Fruit fly (Drosophila melanogaster): Measurements from ENCODE around the gene Apoltp.

Apoltp gene

dm6 chr2L:9633811-9634436 lies at the start of gene Apoltp:
TSS of gene Apoltp (plus strand) at chr2L:9634179.
- TF ChIP-seq CG8301 (tag; optimal IDR thresholded peaks at IDR 0.05) (peak; percentile 69), CG13204 (GFP tag; optimal IDR thresholded peaks at IDR 0.05) (peak; percentile 27), rn (GFP tag; IDR thresholded peaks at IDR 0.05) (peak; percentile 49; the same call in 1 of the 2 replicates), CG32121 (GFP tag; IDR thresholded peaks at IDR 0.05) (peak; percentile 83), CG10348 (GFP tag; IDR thresholded peaks at IDR 0.05) (0 out of 2 replicates have a peak, but pooled peaks have one; percentile 11), Pif1A (GFP tag; optimal IDR thresholded peaks at IDR 0.05) (peak; percentile 77), CG17806 (tag; optimal IDR thresholded peaks at IDR 0.05) (peak; percentile 81), CG14655 (GFP tag; optimal IDR thresholded peaks at IDR 0.05) (peak; percentile 78), Snoo (tag; optimal IDR thresholded peaks at IDR 0.05) (peak; percentile 77), EcR (GFP tag; optimal IDR thresholded peaks at IDR 0.05) (peak; percentile 50), fd96Ca (GFP tag; IDR thresholded peaks at IDR 0.05) (peak; percentile 73), CG4496 (GFP tag; IDR thresholded peaks at IDR 0.05) (peak; percentile 73), CG9948 (tag; optimal IDR thresholded peaks at IDR 0.05) (peak; percentile 60), gl (tag; optimal IDR thresholded peaks at IDR 0.05) (no peak), CG12605 (GFP tag; IDR thresholded peaks at IDR 0.05) (peak; percentile 82), Ets98B (GFP tag; IDR thresholded peaks at IDR 0.05) (peak; percentile 77), CG34367 (tag; optimal IDR thresholded peaks at IDR 0.05) (peak; percentile 27), D1 (tag; optimal IDR thresholded peaks at IDR 0.05) (peak; percentile 59), CG8159 (tag; optimal IDR thresholded peaks at IDR 0.05) (peak; percentile 85), Pif1B (GFP tag; optimal IDR thresholded peaks at IDR 0.05) (peak; percentile 73), CG15710 (tag; optimal IDR thresholded peaks at IDR 0.05) (peak; percentile 58)

dm6 chr2L:9585942-9586341 lies 48.0 kb upstream of the Apoltp start:
- TF ChIP-seq Pif1B (GFP tag; optimal IDR thresholded peaks at IDR 0.05) (no peak), CG13204 (GFP tag; optimal IDR thresholded peaks at IDR 0.05) (no peak), CG4496 (GFP tag; IDR thresholded peaks at IDR 0.05) (no peak), CG15710 (tag; optimal IDR thresholded peaks at IDR 0.05) (no peak), CG8301 (tag; optimal IDR thresholded peaks at IDR 0.05) (no peak), gl (tag; optimal IDR thresholded peaks at IDR 0.05) (no peak), Snoo (tag; optimal IDR thresholded peaks at IDR 0.05) (no peak), EcR (GFP tag; optimal IDR thresholded peaks at IDR 0.05) (no peak), CG32121 (GFP tag; IDR thresholded peaks at IDR 0.05) (no peak), fd96Ca (GFP tag; IDR thresholded peaks at IDR 0.05) (no peak), CG10348 (GFP tag; IDR thresholded peaks at IDR 0.05) (no peak), CG12605 (GFP tag; IDR thresholded peaks at IDR 0.05) (no peak)

dm6 chr2L:9589176-9589575 lies 44.8 kb upstream of the Apoltp start, which contains the start of gene CG3841:
TSS of gene CG3841 (plus strand) at chr2L:9589476.
- TF ChIP-seq CG9948 (tag; optimal IDR thresholded peaks at IDR 0.05) (no peak), Ets98B (GFP tag; IDR thresholded peaks at IDR 0.05) (no peak), CG13204 (GFP tag; optimal IDR thresholded peaks at IDR 0.05) (no peak), fd96Ca (GFP tag; IDR thresholded peaks at IDR 0.05) (no peak), Pif1B (GFP tag; optimal IDR thresholded peaks at IDR 0.05) (no peak), CG17806 (tag; optimal IDR thresholded peaks at IDR 0.05) (no peak), CG34367 (tag; optimal IDR thresholded peaks at IDR 0.05) (no peak), CG15710 (tag; optimal IDR thresholded peaks at IDR 0.05) (no peak), CG12605 (GFP tag; IDR thresholded peaks at IDR 0.05) (no peak), Snoo (tag; optimal IDR thresholded peaks at IDR 0.05) (no peak), CG10348 (GFP tag; IDR thresholded peaks at IDR 0.05) (no peak), EcR (GFP tag; optimal IDR thresholded peaks at IDR 0.05) (no peak), CG4496 (GFP tag; IDR thresholded peaks at IDR 0.05) (no peak), CG32121 (GFP tag; IDR thresholded peaks at IDR 0.05) (no peak), gl (tag; optimal IDR thresholded peaks at IDR 0.05) (no peak)

DNA sequence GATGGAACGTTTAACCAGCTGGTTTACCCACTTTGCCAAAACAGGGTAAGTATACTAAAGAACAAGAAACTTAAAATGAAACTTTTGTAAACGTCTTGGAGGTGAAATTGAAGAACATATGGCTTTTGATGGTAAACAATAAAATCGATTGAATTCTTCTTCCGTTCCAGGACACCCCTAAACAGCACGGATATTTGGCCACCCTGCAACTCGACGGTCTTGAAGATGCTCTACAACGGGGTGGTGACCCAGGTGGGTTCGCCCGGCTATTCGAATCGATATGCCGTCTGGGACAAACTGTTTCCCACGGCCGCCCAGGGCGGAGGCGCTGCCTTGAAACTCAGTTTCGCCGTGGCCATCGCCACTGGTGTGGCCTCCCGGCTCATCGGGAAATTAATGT lies 42.8 kb upstream of the Apoltp start:
- TF ChIP-seq CG17806 (tag; optimal IDR thresholded peaks at IDR 0.05) (no peak), fd96Ca (GFP tag; IDR thresholded peaks at IDR 0.05) (no peak), CG32121 (GFP tag; IDR thresholded peaks at IDR 0.05) (no peak), CG12605 (GFP tag; IDR thresholded peaks at IDR 0.05) (no peak), CG8159 (tag; optimal IDR thresholded peaks at IDR 0.05) (no peak), Pif1B (GFP tag; optimal IDR thresholded peaks at IDR 0.05) (no peak), CG13204 (GFP tag; optimal IDR thresholded peaks at IDR 0.05) (no peak), CG10348 (GFP tag; IDR thresholded peaks at IDR 0.05) (no peak), CG34367 (tag; optimal IDR thresholded peaks at IDR 0.05) (no peak), CG15710 (tag; optimal IDR thresholded peaks at IDR 0.05) (no peak), CG4496 (GFP tag; IDR thresholded peaks at IDR 0.05) (no peak), EcR (GFP tag; optimal IDR thresholded peaks at IDR 0.05) (no peak), CG8301 (tag; optimal IDR thresholded peaks at IDR 0.05) (no peak), Ets98B (GFP tag; IDR thresholded peaks at IDR 0.05) (no peak), CG9948 (tag; optimal IDR thresholded peaks at IDR 0.05) (no peak)

DNA sequence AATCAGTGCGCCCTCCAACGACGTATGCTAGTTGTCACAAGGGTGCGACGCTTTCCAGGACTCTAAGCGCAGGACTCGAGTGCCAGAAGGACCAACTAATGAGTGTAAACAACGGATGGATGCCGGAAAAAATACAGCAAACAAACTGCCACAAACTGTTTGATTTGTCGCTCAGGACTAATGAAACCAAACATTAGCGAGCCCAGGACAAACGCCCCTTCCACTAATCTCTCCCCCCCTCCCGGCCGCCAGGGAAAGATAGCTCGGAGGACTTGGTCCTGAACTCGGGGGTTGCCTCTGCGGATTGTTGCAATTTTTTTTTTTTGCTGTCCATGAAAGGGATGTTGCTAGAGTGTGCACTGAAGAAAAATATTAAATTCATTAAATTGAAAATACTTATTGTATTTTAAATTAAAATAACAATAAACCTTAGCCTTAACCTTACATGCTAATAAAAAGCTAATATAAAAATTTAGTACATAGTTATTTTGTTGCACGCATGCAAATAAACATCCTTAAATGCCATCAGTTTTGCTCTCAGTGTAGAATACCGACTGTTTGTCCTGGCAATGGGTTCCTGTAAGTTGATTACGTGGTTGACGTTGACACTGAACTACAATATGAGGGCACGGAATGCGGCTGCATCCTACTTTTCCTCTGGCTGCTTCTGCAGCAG lies 39.2 kb upstream of the Apoltp start:
- TF ChIP-seq CG34367 (tag; optimal IDR thresholded peaks at IDR 0.05) (no peak), CG8159 (tag; optimal IDR thresholded peaks at IDR 0.05) (peak; percentile 37)

DNA sequence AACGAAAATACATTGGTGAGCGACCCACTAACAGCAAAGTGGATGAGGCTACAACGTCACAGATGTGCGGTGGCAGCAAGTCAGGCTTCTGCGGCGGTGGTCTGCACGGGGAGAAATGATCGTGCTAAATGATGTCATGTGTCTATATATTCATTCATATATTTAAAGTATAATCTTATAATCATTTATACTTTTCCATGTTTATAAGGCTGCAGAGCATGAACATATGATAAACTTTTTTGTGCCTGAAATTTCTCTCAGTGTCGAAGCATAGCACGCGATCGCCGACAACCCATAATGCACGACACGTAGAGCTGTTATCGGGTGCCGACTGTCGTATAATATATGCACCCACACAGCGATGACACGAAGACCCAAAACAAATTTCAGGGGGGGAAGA lies 35.6 kb upstream of the Apoltp start:
- no peak for TF ChIP-seq CG32121 (GFP tag; IDR thresholded peaks at IDR 0.05)
- TF ChIP-seq CG8301 (tag; optimal IDR thresholded peaks at IDR 0.05) = no peak
- TF ChIP-seq rn (GFP tag; IDR thresholded peaks at IDR 0.05) = peak; percentile 55; the same call in 1 of the 2 replicates
- peak; percentile 36 for TF ChIP-seq CG14655 (GFP tag; optimal IDR thresholded peaks at IDR 0.05)
- TF ChIP-seq CG13204 (GFP tag; optimal IDR thresholded peaks at IDR 0.05) = no peak
- peak; percentile 20 for TF ChIP-seq CG15710 (tag; optimal IDR thresholded peaks at IDR 0.05)
- no peak for TF ChIP-seq D1 (tag; optimal IDR thresholded peaks at IDR 0.05)
- TF ChIP-seq CG4496 (GFP tag; IDR thresholded peaks at IDR 0.05) = no peak
- peak; percentile 20 for TF ChIP-seq Pif1B (GFP tag; optimal IDR thresholded peaks at IDR 0.05)
- TF ChIP-seq CG8159 (tag; optimal IDR thresholded peaks at IDR 0.05) = peak; percentile 15
- TF ChIP-seq CG9948 (tag; optimal IDR thresholded peaks at IDR 0.05) = no peak
- no peak for TF ChIP-seq CG10348 (GFP tag; IDR thresholded peaks at IDR 0.05)
- no peak for TF ChIP-seq EcR (GFP tag; optimal IDR thresholded peaks at IDR 0.05)
- TF ChIP-seq fd96Ca (GFP tag; IDR thresholded peaks at IDR 0.05) = peak; percentile 68
- peak; percentile 44; the same call in 1 of the 2 replicates for TF ChIP-seq Ets98B (GFP tag; IDR thresholded peaks at IDR 0.05)
- peak; percentile 24 for TF ChIP-seq CG17806 (tag; optimal IDR thresholded peaks at IDR 0.05)
- TF ChIP-seq CG12605 (GFP tag; IDR thresholded peaks at IDR 0.05) = 0 out of 2 replicates have a peak, but pooled peaks have one; percentile 34
- no peak for TF ChIP-seq Snoo (tag; optimal IDR thresholded peaks at IDR 0.05)
- no peak for TF ChIP-seq gl (tag; optimal IDR thresholded peaks at IDR 0.05)
- no peak for TF ChIP-seq CG34367 (tag; optimal IDR thresholded peaks at IDR 0.05)
- TF ChIP-seq Pif1A (GFP tag; optimal IDR thresholded peaks at IDR 0.05) = peak; percentile 6

All from whole organism, pupa.